Worm (Caenorhabditis elegans) whole organism, mixed stage, embryonic: ENCODE data around the gene str-233.

ENCODE experiments used
- M03D4.4 ChIP-seq: sonication (generic microtip); optimal IDR thresholded peaks from 2 replicates; lab custom pipeline; 2017; ENCODE audit warnings: mild to moderate bottlenecking, missing genetic modification characterization, missing compliant biosample characterization
- bed-3 ChIP-seq: fragments of 200-800 bp; sonication (Bioruptor generic); optimal IDR thresholded peaks from 3 replicates; lab custom pipeline; 2018; ENCODE audit warnings: mild to moderate bottlenecking, missing genetic modification characterization, moderate library complexity, missing compliant biosample characterization
- blmp-1 ChIP-seq: fragments of 150-350 bp; optimal IDR thresholded peaks from 2 replicates; lab custom pipeline; 2014; ENCODE audit warnings: missing biosample characterization, missing genetic modification characterization
- ceh-39 ChIP-seq: fragments of 150-350 bp; optimal IDR thresholded peaks from 2 replicates; lab custom pipeline; 2014; ENCODE audit warnings: missing biosample characterization, missing genetic modification characterization
- ceh-43 ChIP-seq: fragments of 200-800 bp; sonication (Bioruptor generic); optimal IDR thresholded peaks from 2 replicates; lab custom pipeline; 2018; ENCODE audit warnings: mild to moderate bottlenecking, missing genetic modification characterization, moderate library complexity, missing compliant biosample characterization
- ceh-83 ChIP-seq: fragments of 200-800 bp; sonication (Bioruptor generic); optimal IDR thresholded peaks from 2 replicates; lab custom pipeline; 2018; ENCODE audit warnings: mild to moderate bottlenecking, missing genetic modification characterization, missing compliant biosample characterization
- cnd-1 ChIP-seq: fragments of 200-800 bp; sonication (Bioruptor generic); optimal IDR thresholded peaks from 2 replicates; lab custom pipeline; 2018; ENCODE audit warnings: mild to moderate bottlenecking, missing genetic modification characterization, missing compliant biosample characterization
- elt-1 ChIP-seq: sonication (generic microtip); optimal IDR thresholded peaks from 2 replicates; lab custom pipeline; 2017; ENCODE audit warnings: missing genetic modification characterization, mild to moderate bottlenecking, missing compliant biosample characterization, antibody characterized with exemption, moderate library complexity, borderline replicate concordance; ENCODE audit not compliant: insufficient read depth
- elt-3 ChIP-seq: fragments of 150-350 bp; optimal IDR thresholded peaks from 2 replicates; lab custom pipeline; 2014; ENCODE audit warnings: missing biosample characterization, missing genetic modification characterization
- flh-1 ChIP-seq: fragments of 200-800 bp; sonication (Bioruptor generic); optimal IDR thresholded peaks from 2 replicates; lab custom pipeline; 2018; ENCODE audit warnings: mild to moderate bottlenecking, missing genetic modification characterization, moderate library complexity, missing compliant biosample characterization
- ham-2 ChIP-seq: fragments of 200-800 bp; sonication (Bioruptor generic); optimal IDR thresholded peaks from 2 replicates; lab custom pipeline; 2018; ENCODE audit warnings: mild to moderate bottlenecking, missing genetic modification characterization, missing compliant biosample characterization
- hlh-1 ChIP-seq: fragments of 150-350 bp; optimal IDR thresholded peaks from 2 replicates; lab custom pipeline; 2014; ENCODE audit warnings: missing biosample characterization, missing genetic modification reagents, missing genetic modification characterization
- lin-13 ChIP-seq: fragments of 150-350 bp; optimal IDR thresholded peaks from 2 replicates; lab custom pipeline; 2014; ENCODE audit warnings: missing biosample characterization, missing genetic modification characterization
- lin-32 ChIP-seq: fragments of 200-800 bp; sonication (Bioruptor generic); optimal IDR thresholded peaks from 2 replicates; lab custom pipeline; 2018; ENCODE audit warnings: mild to moderate bottlenecking, missing genetic modification characterization, missing compliant biosample characterization
- lsy-2 ChIP-seq: fragments of 150-350 bp; optimal IDR thresholded peaks from 2 replicates; lab custom pipeline; 2014; ENCODE audit warnings: missing biosample characterization, missing genetic modification characterization
- mab-5 ChIP-seq: fragments of 150-350 bp; optimal IDR thresholded peaks from 2 replicates; lab custom pipeline; 2014; ENCODE audit warnings: missing biosample characterization, missing genetic modification characterization
- mep-1 ChIP-seq: fragments of 150-350 bp; optimal IDR thresholded peaks from 2 replicates; lab custom pipeline; 2017; ENCODE audit warnings: missing biosample characterization, missing genetic modification reagents, missing genetic modification characterization, inconsistent platforms
- mls-2 ChIP-seq: sonication (generic microtip); optimal IDR thresholded peaks from 2 replicates; lab custom pipeline; 2016; ENCODE audit warnings: mild to moderate bottlenecking, missing genetic modification characterization, moderate library complexity, missing compliant biosample characterization
- nhr-12 ChIP-seq: fragments of 150-350 bp; optimal IDR thresholded peaks from 2 replicates; lab custom pipeline; 2014; ENCODE audit warnings: missing biosample characterization, missing genetic modification characterization
- nhr-237 ChIP-seq: fragments of 150-350 bp; optimal IDR thresholded peaks from 2 replicates; lab custom pipeline; 2014; ENCODE audit warnings: missing biosample characterization, missing genetic modification characterization
- nhr-28 ChIP-seq: fragments of 150-350 bp; optimal IDR thresholded peaks from 2 replicates; lab custom pipeline; 2014; ENCODE audit warnings: missing biosample characterization, missing genetic modification characterization
- nhr-76 ChIP-seq: sonication (generic microtip); optimal IDR thresholded peaks from 2 replicates; lab custom pipeline; 2017; ENCODE audit warnings: missing biosample characterization, missing genetic modification characterization
- pha-4 ChIP-seq: fragments of 150-350 bp; optimal IDR thresholded peaks from 2 replicates; lab custom pipeline; 2018; ENCODE audit warnings: missing biosample characterization, missing genetic modification reagents, missing genetic modification characterization
- sem-2 ChIP-seq: fragments of 200-800 bp; sonication (Bioruptor generic); optimal IDR thresholded peaks from 2 replicates; lab custom pipeline; 2018; ENCODE audit warnings: mild to moderate bottlenecking, missing genetic modification characterization, missing compliant biosample characterization
- sptf-1 ChIP-seq: sonication (generic microtip); optimal IDR thresholded peaks from 2 replicates; lab custom pipeline; 2017; ENCODE audit warnings: mild to moderate bottlenecking, missing genetic modification characterization, moderate library complexity, missing compliant biosample characterization
- tbx-8 ChIP-seq: fragments of 200-800 bp; sonication (Bioruptor generic); optimal IDR thresholded peaks from 2 replicates; lab custom pipeline; 2018; ENCODE audit warnings: mild to moderate bottlenecking, missing genetic modification characterization, moderate library complexity, missing compliant biosample characterization
- unc-120 ChIP-seq: sonication (generic microtip); optimal IDR thresholded peaks from 2 replicates; lab custom pipeline; 2017; ENCODE audit warnings: missing genetic modification characterization, missing compliant biosample characterization; ENCODE audit not compliant: poor library complexity, severe bottlenecking
- unc-39 ChIP-seq: fragments of 150-350 bp; optimal IDR thresholded peaks from 2 replicates; lab custom pipeline; 2014; ENCODE audit warnings: missing biosample characterization, missing genetic modification characterization
- zip-8 ChIP-seq: fragments of 150-350 bp; optimal IDR thresholded peaks from 2 replicates; lab custom pipeline; 2014; ENCODE audit warnings: missing biosample characterization, missing genetic modification characterization
- ztf-11 ChIP-seq: fragments of 150-350 bp; optimal IDR thresholded peaks from 2 replicates; lab custom pipeline; 2014; ENCODE audit warnings: missing biosample characterization, missing genetic modification characterization

The str-233 gene

DNA sequence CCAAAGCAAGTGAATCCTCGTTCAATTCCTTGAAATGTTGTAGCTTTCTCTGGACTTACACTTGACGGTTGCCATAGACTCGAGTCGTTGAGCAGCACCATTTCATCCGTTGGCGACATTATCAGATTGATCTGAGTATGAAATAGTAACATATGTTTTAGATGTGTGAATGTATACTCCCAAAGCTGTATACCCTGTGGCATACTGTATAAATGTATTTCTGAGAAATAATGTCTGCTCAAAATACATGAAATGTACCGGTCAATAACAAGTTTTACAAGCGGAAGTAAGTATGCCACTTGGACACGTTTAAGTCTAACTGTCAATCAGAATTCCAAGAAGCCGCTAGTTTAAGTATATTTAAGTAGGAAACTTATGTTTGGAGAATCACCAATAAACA lies at the start of gene str-233:
TSS of gene str-233 (minus strand) at position 101 of the 400 bp plus-strand sequence.
- TF ChIP-seq lin-32 (GFP tag; lab: Kevin White, UChicago) (no peak), sptf-1 (no peak), M03D4.4 (tag; lab: Kevin White, UChicago) (no peak), unc-120 (tag; lab: Kevin White, UChicago) (no peak), cnd-1 (tag; lab: Kevin White, UChicago) (no peak), ceh-39 (no peak), mab-5 (no peak), nhr-28 (no peak), nhr-12 (tag; lab: Kevin White, UChicago) (no peak), blmp-1 (tag; lab: Kevin White, UChicago) (no peak), flh-1 (GFP tag; lab: Kevin White, UChicago) (no peak), elt-3 (tag; lab: Kevin White, UChicago) (no peak), mep-1 (tag; lab: Kevin White, UChicago) (no peak), bed-3 (GFP tag; lab: Kevin White, UChicago) (no peak), ceh-43 (GFP tag; lab: Kevin White, UChicago) (no peak), unc-39 (tag; lab: Kevin White, UChicago) (no peak), zip-8 (tag; lab: Kevin White, UChicago) (no peak), nhr-237 (tag; lab: Kevin White, UChicago) (no peak), ceh-83 (GFP tag; lab: Kevin White, UChicago) (no peak), sem-2 (no peak)

- TF ChIP-seq flh-1 (GFP tag; lab: Kevin White, UChicago) (no peak), elt-1 (tag; lab: Kevin White, UChicago) (no peak), mep-1 (tag; lab: Kevin White, UChicago) (no peak), cnd-1 (tag; lab: Kevin White, UChicago) (no peak), zip-8 (tag; lab: Kevin White, UChicago) (no peak), ceh-83 (GFP tag; lab: Kevin White, UChicago) (no peak), nhr-237 (tag; lab: Kevin White, UChicago) (no peak), nhr-12 (tag; lab: Kevin White, UChicago) (no peak)
Observed at ce11 chrV:16058872-16059271, 49.4 kb upstream of the str-233 start, which contains the start of gene F14H3.6. TSS of gene F14H3.6 (minus strand) at chrV:16058893.

ce11 chrV:16057010-16057463 lies 47.6 kb upstream of the str-233 start, which contains the start of gene F14H3.5:
TSS of gene F14H3.5 (minus strand) at chrV:16057060.
- no peak for TF ChIP-seq bed-3 (GFP tag; lab: Kevin White, UChicago)
- TF ChIP-seq lsy-2 (tag; lab: Kevin White, UChicago), result no peak

ce11 chrV:16055031-16055430 lies 45.6 kb upstream of the str-233 start, which contains the start of gene F14H3.4:
TSS of gene F14H3.4 (minus strand) at chrV:16055072.
- TF ChIP-seq ham-2 (GFP tag; lab: Kevin White, UChicago), result no peak
- no peak for TF ChIP-seq ztf-11 (tag; lab: Kevin White, UChicago)
- no peak for TF ChIP-seq hlh-1 (tag; lab: Kevin White, UChicago)
- TF ChIP-seq nhr-76 (tag; lab: Kevin White, UChicago), result no peak
- TF ChIP-seq bed-3 (GFP tag; lab: Kevin White, UChicago), result no peak
- no peak for TF ChIP-seq pha-4 (tag; lab: Kevin White, UChicago)
- TF ChIP-seq lin-13 (tag; lab: Kevin White, UChicago), result no peak
- no peak for TF ChIP-seq lin-32 (GFP tag; lab: Kevin White, UChicago)
- TF ChIP-seq mep-1 (tag; lab: Kevin White, UChicago), result no peak
- TF ChIP-seq, all 35 proteins: peak for 0

- no peak for TF ChIP-seq nhr-76 (tag; lab: Kevin White, UChicago)
- no peak for TF ChIP-seq nhr-12 (tag; lab: Kevin White, UChicago)
- TF ChIP-seq mep-1 (tag; lab: Kevin White, UChicago), result no peak
- TF ChIP-seq unc-39 (tag; lab: Kevin White, UChicago), result no peak
- TF ChIP-seq mab-5, result no peak
- TF ChIP-seq ham-2 (GFP tag; lab: Kevin White, UChicago), result no peak
- TF ChIP-seq hlh-1 (tag; lab: Kevin White, UChicago), result no peak
- no peak for TF ChIP-seq ceh-83 (GFP tag; lab: Kevin White, UChicago)
- TF ChIP-seq bed-3 (GFP tag; lab: Kevin White, UChicago), result no peak
- no peak for TF ChIP-seq ceh-39
- TF ChIP-seq M03D4.4 (tag; lab: Kevin White, UChicago), result no peak
- TF ChIP-seq tbx-8 (GFP tag; lab: Kevin White, UChicago), result no peak
- TF ChIP-seq mls-2 (tag; lab: Kevin White, UChicago), result no peak
Observed at ce11 chrV:16053373-16053772, 43.9 kb upstream of the str-233 start, which contains the start of gene F14H3.3. TSS of gene F14H3.3 (minus strand) at chrV:16053473.
